Fruit fly (Drosophila melanogaster) Kc167 (cell line): ENCODE results near the gene ATPsynD.

ENCODE experiments used
- Myc ChIP-seq: fragments of >200 bp; optimal IDR thresholded peaks from 2 replicates; lab custom pipeline; 2017; ENCODE audit warnings: missing external identifiers
- Sin3A ChIP-seq: fragments of >200 bp; optimal IDR thresholded peaks from 2 replicates; lab custom pipeline; 2018; ENCODE audit warnings: missing external identifiers
- h ChIP-seq: fragments of >200 bp; optimal IDR thresholded peaks from 3 replicates; lab custom pipeline; 2018; ENCODE audit warnings: missing external identifiers
- insv ChIP-seq: fragments of >200 bp; optimal IDR thresholded peaks from 3 replicates; lab custom pipeline; 2018; ENCODE audit warnings: missing external identifiers
- psq ChIP-seq: fragments of >200 bp; optimal IDR thresholded peaks from 2 replicates; lab custom pipeline; 2017; ENCODE audit warnings: missing external identifiers
- ttk ChIP-seq: sonication (Bioruptor generic); optimal IDR thresholded peaks from 2 replicates; lab custom pipeline; 2017; ENCODE audit warnings: missing external identifiers

ATPsynD gene

dm6 chr3R:19090983-19091748 lies 3.6 kb upstream of the ATPsynD start:
- no peak for TF ChIP-seq insv (lab: Kevin White, UChicago)
- TF ChIP-seq Sin3A (lab: Kevin White, UChicago): no peak
- no peak for TF ChIP-seq h (lab: Kevin White, UChicago)
- TF ChIP-seq ttk: no peak
- no peak for TF ChIP-seq Myc (lab: Kevin White, UChicago)
- TF ChIP-seq psq (lab: Kevin White, UChicago): no peak

dm6 chr3R:19091749-19092264 lies 3.0 kb upstream of the ATPsynD start:
- no peak for TF ChIP-seq insv (lab: Kevin White, UChicago)
- TF ChIP-seq psq (lab: Kevin White, UChicago): no peak
- TF ChIP-seq Sin3A (lab: Kevin White, UChicago): no peak
- TF ChIP-seq Myc (lab: Kevin White, UChicago): no peak
- TF ChIP-seq h (lab: Kevin White, UChicago): no peak
- TF ChIP-seq ttk: no peak

dm6 chr3R:19092367-19093126 lies 2.3 kb upstream of the ATPsynD start:
- no peak for TF ChIP-seq Myc (lab: Kevin White, UChicago)
- no peak for TF ChIP-seq h (lab: Kevin White, UChicago)
- TF ChIP-seq psq (lab: Kevin White, UChicago): no peak
- TF ChIP-seq insv (lab: Kevin White, UChicago): no peak
- no peak for TF ChIP-seq Sin3A (lab: Kevin White, UChicago)
- no peak for TF ChIP-seq ttk

- no peak for TF ChIP-seq insv (lab: Kevin White, UChicago)
- TF ChIP-seq psq (lab: Kevin White, UChicago): no peak
Observed at dm6 chr3R:19093127-19093812, 1.5 kb upstream of the ATPsynD start.

- TF ChIP-seq psq (lab: Kevin White, UChicago): no peak
- no peak for TF ChIP-seq Sin3A (lab: Kevin White, UChicago)
- no peak for TF ChIP-seq h (lab: Kevin White, UChicago)
- TF ChIP-seq ttk: no peak
- no peak for TF ChIP-seq insv (lab: Kevin White, UChicago)
- TF ChIP-seq Myc (lab: Kevin White, UChicago): no peak
Observed at dm6 chr3R:19094039-19094438, 761 bp upstream of the ATPsynD start, which contains the start of gene cdi. Gene cdi (minus strand): TSS chr3R:19094270.

dm6 chr3R:19096299-19097048 lies 1.7 kb downstream of the ATPsynD start, which contains the start of gene CG6040:
Gene CG6040 (plus strand): TSS chr3R:19096961.
- TF ChIP-seq ttk (no peak), Sin3A (lab: Kevin White, UChicago) (no peak)

dm6 chr3R:19098272-19098671 lies 3.5 kb downstream of the ATPsynD start:
- no peak for TF ChIP-seq ttk
- TF ChIP-seq Myc (lab: Kevin White, UChicago): no peak
- TF ChIP-seq insv (lab: Kevin White, UChicago): no peak
- TF ChIP-seq Sin3A (lab: Kevin White, UChicago): no peak
- no peak for TF ChIP-seq h (lab: Kevin White, UChicago)
- no peak for TF ChIP-seq psq (lab: Kevin White, UChicago)

dm6 chr3R:19100098-19100497 lies 5.3 kb downstream of the ATPsynD start:
- TF ChIP-seq psq (lab: Kevin White, UChicago): no peak
- TF ChIP-seq insv (lab: Kevin White, UChicago): no peak
- no peak for TF ChIP-seq h (lab: Kevin White, UChicago)
- no peak for TF ChIP-seq Sin3A (lab: Kevin White, UChicago)
- no peak for TF ChIP-seq ttk
- TF ChIP-seq Myc (lab: Kevin White, UChicago): no peak

- TF ChIP-seq Sin3A (lab: Kevin White, UChicago) (no peak), Myc (lab: Kevin White, UChicago) (no peak), insv (lab: Kevin White, UChicago) (no peak), psq (lab: Kevin White, UChicago) (no peak), h (lab: Kevin White, UChicago) (no peak), ttk (no peak)
Observed at dm6 chr3R:19101267-19101840, 6.6 kb downstream of the ATPsynD start.

- TF ChIP-seq insv (lab: Kevin White, UChicago) (no peak), psq (lab: Kevin White, UChicago) (no peak), Sin3A (lab: Kevin White, UChicago) (no peak), h (lab: Kevin White, UChicago) (no peak), Myc (lab: Kevin White, UChicago) (no peak)
Observed at dm6 chr3R:19103189-19103588, 8.4 kb downstream of the ATPsynD start.
